Fruit fly (Drosophila melanogaster) whole organism, embryonic: Measurements from ENCODE around the gene spidey.

ENCODE experiments used
- BtbVII ChIP-seq: fragments of 200-800 bp; sonication (Bioruptor generic); optimal IDR thresholded peaks from 3 replicates; lab custom pipeline; 2017; ENCODE audit warnings: missing biosample characterization, mild to moderate bottlenecking, missing genetic modification characterization
- CG10979 ChIP-seq: fragments of 200-800 bp; sonication (Bioruptor generic); optimal IDR thresholded peaks from 2 replicates; lab custom pipeline; 2018; ENCODE audit warnings: missing biosample characterization, mild to moderate bottlenecking, missing genetic modification characterization, moderate library complexity
- CG11085 ChIP-seq: fragments of 200-800 bp; sonication (Bioruptor generic); IDR thresholded peaks from 2 replicates; pipeline ENCODE4 v1.3.6; 2022; ENCODE audit warnings: missing biosample characterization, missing genetic modification characterization
- CG11696 ChIP-seq: fragments of 200-800 bp; sonication (Bioruptor generic); IDR thresholded peaks from 2 replicates; pipeline ENCODE4 v1.3.6; 2022; ENCODE audit warnings: missing biosample characterization, missing genetic modification characterization
- CG12236 ChIP-seq: fragments of 200-800 bp; sonication (Bioruptor generic); optimal IDR thresholded peaks from 2 replicates; lab custom pipeline; 2016; ENCODE audit warnings: missing biosample characterization, missing genetic modification characterization
- CG13424 ChIP-seq: fragments of 200-800 bp; sonication (Bioruptor generic); optimal IDR thresholded peaks from 2 replicates; lab custom pipeline; 2019; ENCODE audit warnings: missing biosample characterization, mild to moderate bottlenecking, missing genetic modification characterization, moderate library complexity
- CG14050 ChIP-seq: fragments of 200-800 bp; sonication (Bioruptor generic); IDR thresholded peaks from 3 replicates; pipeline ENCODE4 v1.3.6; 2022; ENCODE audit warnings: missing biosample characterization, missing genetic modification characterization
- CG14441 ChIP-seq: fragments of 200-800 bp; sonication (Bioruptor generic); IDR thresholded peaks from 2 replicates; pipeline ENCODE4 v1.3.6; 2022; ENCODE audit warnings: missing biosample characterization, missing genetic modification characterization
- CG16779 ChIP-seq: fragments of 200-800 bp; sonication (Bioruptor generic); IDR thresholded peaks from 2 replicates; pipeline ENCODE4 v1.3.6; 2022; ENCODE audit warnings: missing biosample characterization, missing genetic modification characterization
- CG18011 ChIP-seq: fragments of 200-800 bp; sonication (Bioruptor generic); optimal IDR thresholded peaks from 2 replicates; lab custom pipeline; 2017; ENCODE audit warnings: missing biosample characterization, missing genetic modification characterization, mild to moderate bottlenecking, moderate library complexity, missing genotype
- CG18619 ChIP-seq: fragments of 200-800 bp; sonication (Bioruptor generic); optimal IDR thresholded peaks from 3 replicates; lab custom pipeline; 2017; ENCODE audit warnings: missing biosample characterization, mild to moderate bottlenecking, missing genetic modification characterization
- CG2199 ChIP-seq: fragments of 200-800 bp; sonication (Bioruptor generic); IDR thresholded peaks from 3 replicates; pipeline ENCODE4 v1.3.6; 2022; ENCODE audit warnings: missing biosample characterization, missing genetic modification characterization
- CG31388 ChIP-seq: fragments of 200-800 bp; sonication (Bioruptor generic); optimal IDR thresholded peaks from 2 replicates; lab custom pipeline; 2016; ENCODE audit warnings: missing biosample characterization, missing genetic modification characterization
- CG3163 ChIP-seq: fragments of 200-800 bp; sonication (Bioruptor generic); optimal IDR thresholded peaks from 3 replicates; lab custom pipeline; 2016; ENCODE audit warnings: missing biosample characterization, missing genetic modification characterization
- CG34376 ChIP-seq: fragments of 200-800 bp; sonication (Bioruptor generic); optimal IDR thresholded peaks from 2 replicates; lab custom pipeline; 2018; ENCODE audit warnings: missing biosample characterization, mild to moderate bottlenecking, missing genetic modification characterization
- CG3838 ChIP-seq: fragments of 200-800 bp; sonication (Bioruptor generic); optimal IDR thresholded peaks from 3 replicates; lab custom pipeline; 2016; ENCODE audit warnings: missing biosample characterization, missing genetic modification characterization
- CG5180 ChIP-seq: fragments of 200-800 bp; sonication (Bioruptor generic); optimal IDR thresholded peaks from 3 replicates; lab custom pipeline; 2017; ENCODE audit warnings: missing biosample characterization, missing genetic modification characterization, mild to moderate bottlenecking, moderate library complexity, missing genetic modification reagents
- CG5953 ChIP-seq: fragments of 200-800 bp; sonication (Bioruptor generic); IDR thresholded peaks from 2 replicates; pipeline ENCODE4 v1.3.6; 2022; ENCODE audit warnings: missing biosample characterization, missing genetic modification characterization
- CG6683 ChIP-seq: fragments of 200-800 bp; sonication (Bioruptor generic); optimal IDR thresholded peaks from 2 replicates; lab custom pipeline; 2017; ENCODE audit warnings: missing biosample characterization, mild to moderate bottlenecking, missing genetic modification characterization, missing genetic modification reagents
- CG7987 ChIP-seq: fragments of 200-800 bp; sonication (Bioruptor generic); optimal IDR thresholded peaks from 2 replicates; lab custom pipeline; 2018; ENCODE audit warnings: missing biosample characterization, mild to moderate bottlenecking, missing genetic modification characterization, moderate library complexity
- CG8290 ChIP-seq, 3 experiments: fragments of 200-800 bp; sonication (Bioruptor generic); optimal IDR thresholded peaks; 2 replicates each; lab custom pipeline; 2016 to 2019; ENCODE audit warnings: missing biosample characterization in 3 of 3, missing genetic modification characterization in 3 of 3, mild to moderate bottlenecking in 2 of 3, moderate library complexity in 1 of 3
- CTCF ChIP-seq: fragments of 200-800 bp; sonication (Bioruptor generic); optimal IDR thresholded peaks from 2 replicates; lab custom pipeline; 2017; ENCODE audit warnings: missing biosample characterization, mild to moderate bottlenecking, missing genetic modification characterization, moderate library complexity
- Dll ChIP-seq: fragments of 200-800 bp; sonication (Bioruptor generic); IDR thresholded peaks from 4 replicates; pipeline ENCODE4 v1.3.6; 2022; ENCODE audit warnings: missing biosample characterization, missing genetic modification characterization; ENCODE audit not compliant: partially characterized antibody
- Eip74EF ChIP-seq, 2 experiments: fragments of 200-800 bp in 1 of 2; fragments of >200 bp in 1 of 2; sonication (Bioruptor generic) in 1 of 2; optimal IDR thresholded peaks; 2 replicates each; lab custom pipeline; 2017 to 2019; ENCODE audit warnings: missing biosample characterization in 2 of 2, missing genetic modification characterization in 2 of 2, mild to moderate bottlenecking in 1 of 2, moderate library complexity in 1 of 2
- Hmr ChIP-seq: fragments of 200-800 bp; sonication (Bioruptor generic); optimal IDR thresholded peaks from 3 replicates; lab custom pipeline; 2017; ENCODE audit warnings: mild to moderate bottlenecking, missing biosample characterization, missing genetic modification reagents, missing genetic modification characterization
- Ravus ChIP-seq: fragments of 200-800 bp; sonication (Bioruptor generic); IDR thresholded peaks from 2 replicates; pipeline ENCODE4 v1.3.6; 2022; ENCODE audit warnings: missing biosample characterization, missing genetic modification characterization
- Sox100B ChIP-seq: fragments of 200-800 bp; sonication (Bioruptor generic); optimal IDR thresholded peaks from 3 replicates; lab custom pipeline; 2018; ENCODE audit warnings: missing biosample characterization, mild to moderate bottlenecking, missing genetic modification characterization
- Sry-δ ChIP-seq: fragments of 200-800 bp; sonication (Bioruptor generic); optimal IDR thresholded peaks from 2 replicates; lab custom pipeline; 2016; ENCODE audit warnings: missing biosample characterization, missing genetic modification characterization
- bab2 ChIP-seq: fragments of 200-800 bp; sonication (Bioruptor generic); optimal IDR thresholded peaks from 2 replicates; lab custom pipeline; 2016; ENCODE audit warnings: missing biosample characterization, missing genetic modification characterization
- br ChIP-seq: fragments of >200 bp; optimal IDR thresholded peaks from 2 replicates; lab custom pipeline; 2017
- btn ChIP-seq: fragments of 200-800 bp; sonication (Bioruptor generic); optimal IDR thresholded peaks from 2 replicates; lab custom pipeline; 2016; ENCODE audit warnings: missing biosample characterization, missing genetic modification characterization
- cad ChIP-seq: fragments of >200 bp; optimal IDR thresholded peaks from 2 replicates; lab custom pipeline; 2017; ENCODE audit warnings: missing biosample characterization, missing genetic modification characterization
- da ChIP-seq: fragments of 200-800 bp; sonication (Bioruptor generic); optimal IDR thresholded peaks from 2 replicates; lab custom pipeline; 2016; ENCODE audit warnings: missing biosample characterization, missing genetic modification characterization
- danr ChIP-seq: fragments of 200-800 bp; sonication (Bioruptor generic); IDR thresholded peaks from 2 replicates; pipeline ENCODE4 v1.3.6; 2022; ENCODE audit warnings: missing biosample characterization, missing genetic modification characterization
- dimm ChIP-seq: fragments of 200-800 bp; sonication (Bioruptor generic); IDR thresholded peaks from 2 replicates; pipeline ENCODE4 v1.3.6; 2022; ENCODE audit warnings: missing biosample characterization, missing genetic modification characterization
- dpn ChIP-seq, 2 experiments: fragments of 200-800 bp; sonication (Bioruptor generic); optimal IDR thresholded peaks; 3 replicates each; lab custom pipeline; 2016; ENCODE audit warnings: missing biosample characterization in 2 of 2, missing genetic modification characterization in 2 of 2
- eve ChIP-seq, 2 experiments: fragments of >200 bp; optimal IDR thresholded peaks; 2 replicates each; lab custom pipeline; 2017; ENCODE audit warnings: missing biosample characterization in 2 of 2, missing genetic modification characterization in 2 of 2
- ewg ChIP-seq: fragments of 200-800 bp; sonication (Bioruptor generic); optimal IDR thresholded peaks from 3 replicates; lab custom pipeline; 2017; ENCODE audit warnings: mild to moderate bottlenecking, missing biosample characterization, missing genetic modification reagents, missing genetic modification characterization
- ftz-f1 ChIP-seq: fragments of 200-800 bp; sonication (Bioruptor generic); optimal IDR thresholded peaks from 2 replicates; lab custom pipeline; 2016; ENCODE audit warnings: missing biosample characterization, missing genetic modification characterization
- hb ChIP-seq: fragments of 200-800 bp; sonication (Bioruptor generic); IDR thresholded peaks from 3 replicates; pipeline ENCODE4 v1.3.6; 2022; ENCODE audit warnings: missing biosample characterization, missing genetic modification characterization; ENCODE audit not compliant: partially characterized antibody
- prd ChIP-seq, 3 experiments: fragments of >200 bp in 2 of 3; fragments of 200-800 bp in 1 of 3; sonication (Bioruptor generic) in 1 of 3; optimal IDR thresholded peaks in 2 of 3; IDR thresholded peaks in 1 of 3; 2 replicates in 2 of 3; 3 replicates in 1 of 3; pipeline versions ENCODE4 v1.3.6 to Lab custom; 2017 to 2022; ENCODE audit warnings: missing biosample characterization in 1 of 3, missing genetic modification characterization in 1 of 3
- shn ChIP-seq: fragments of 200-800 bp; sonication (Bioruptor generic); optimal IDR thresholded peaks from 3 replicates; lab custom pipeline; 2016; ENCODE audit warnings: missing biosample characterization, missing genetic modification characterization
- slou ChIP-seq: fragments of 200-800 bp; sonication (Bioruptor generic); optimal IDR thresholded peaks from 3 replicates; lab custom pipeline; 2016; ENCODE audit warnings: missing biosample characterization, missing genetic modification characterization
- sob ChIP-seq: fragments of 200-800 bp; sonication (Bioruptor generic); IDR thresholded peaks from 2 replicates; pipeline ENCODE4 v1.3.6; 2022; ENCODE audit warnings: missing biosample characterization, missing genetic modification characterization
- tio ChIP-seq: fragments of 200-800 bp; sonication (Bioruptor generic); optimal IDR thresholded peaks from 2 replicates; lab custom pipeline; 2017; ENCODE audit warnings: missing biosample characterization, missing genetic modification characterization, inconsistent platforms
- tll ChIP-seq, 2 experiments: fragments of 200-800 bp in 1 of 2; fragments of >200 bp in 1 of 2; sonication (Bioruptor generic) in 1 of 2; optimal IDR thresholded peaks; 2 replicates each; lab custom pipeline; 2017 to 2019; ENCODE audit warnings: missing biosample characterization in 2 of 2, missing genetic modification characterization in 2 of 2, mild to moderate bottlenecking in 1 of 2, moderate library complexity in 1 of 2
- trem ChIP-seq: fragments of 200-800 bp; optimal IDR thresholded peaks from 3 replicates; lab custom pipeline; 2019; ENCODE audit warnings: missing biosample characterization, mild to moderate bottlenecking, missing genetic modification characterization, moderate library complexity
- wor ChIP-seq: fragments of 200-800 bp; sonication (Bioruptor generic); IDR thresholded peaks from 2 replicates; pipeline ENCODE4 v1.3.6; 2022; ENCODE audit warnings: missing biosample characterization, missing genetic modification characterization
- zf30C ChIP-seq: fragments of 200-800 bp; sonication (Bioruptor generic); optimal IDR thresholded peaks from 3 replicates; lab custom pipeline; 2018; ENCODE audit warnings: missing biosample characterization, mild to moderate bottlenecking, missing genetic modification characterization

Gene spidey

DNA sequence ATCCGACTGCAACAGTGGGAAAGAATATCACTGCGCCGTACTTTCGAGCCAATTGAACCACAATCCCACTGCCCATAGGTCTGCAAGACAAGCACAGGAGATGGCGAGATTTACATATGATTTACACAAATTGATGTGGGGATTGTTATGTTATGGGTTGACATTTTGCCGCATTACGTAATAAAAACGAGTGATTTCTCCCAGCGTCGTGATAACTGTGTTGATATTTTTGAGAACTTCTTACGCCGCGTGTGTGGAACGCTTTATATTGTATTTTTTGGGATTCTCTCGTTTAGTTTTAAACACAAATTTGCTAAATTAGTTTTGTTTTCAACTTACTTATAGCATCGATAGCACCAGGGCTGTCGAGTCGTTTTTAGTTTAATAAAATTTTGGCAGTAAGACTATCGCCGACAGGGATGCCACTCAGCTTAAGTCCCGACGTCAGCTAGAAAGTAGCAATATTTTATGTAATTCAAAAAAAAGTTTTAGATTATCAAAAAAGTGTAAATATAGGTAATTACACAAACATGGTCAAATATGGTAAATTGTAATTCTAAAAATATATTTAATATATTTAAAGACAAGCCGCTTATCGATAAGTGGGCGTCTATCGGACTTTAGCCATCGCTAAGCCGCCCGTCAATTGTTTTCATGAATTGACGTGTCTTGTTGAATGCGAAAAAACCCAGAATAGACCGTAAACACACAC, 15.2 kb upstream of the spidey start, which contains the start of the genes CG45089, ND-MNLL and p115 (continued):
- TF ChIP-seq ewg (GFP tag; lab: Kevin White, UChicago): peak; percentile 3
- TF ChIP-seq hb (GFP tag; lab: Robert Waterston, UW): peak; percentile 35; the same call in 1 of the 3 replicates
- peak; percentile 29 for TF ChIP-seq CG18011 (GFP tag; lab: Kevin White, UChicago)
- TF ChIP-seq BtbVII (GFP tag; lab: Kevin White, UChicago): no peak
- no peak for TF ChIP-seq ftz-f1 (GFP tag; lab: Kevin White, UChicago)
- TF ChIP-seq CG2199: no peak
- no peak for TF ChIP-seq CTCF
- TF ChIP-seq prd (optimal IDR thresholded peaks at IDR 0.05; lab: Kevin White, UChicago): no peak
- TF ChIP-seq prd (GFP tag; IDR thresholded peaks at IDR 0.05; lab: Robert Waterston, UW): peak; percentile 65
- TF ChIP-seq CG34376 (GFP tag; lab: Kevin White, UChicago): no peak
- TF ChIP-seq CG8290 (GFP tag; optimal IDR thresholded peaks at IDR 0.05; lab: Kevin White, UChicago): peak; percentile 70
- no peak for TF ChIP-seq CG8290 (tag; optimal IDR thresholded peaks at IDR 0.05; lab: Kevin White, UChicago)
- no peak for TF ChIP-seq CG7987
- peak; percentile 40 for TF ChIP-seq Hmr
- no peak for TF ChIP-seq CG3163 (GFP tag; lab: Kevin White, UChicago)
- peak; percentile 6 for TF ChIP-seq CG31388
- TF ChIP-seq Sry-δ: peak; percentile 78
- no peak for TF ChIP-seq CG5180 (GFP tag; lab: Kevin White, UChicago)
- TF ChIP-seq CG5953 (GFP tag; lab: Robert Waterston, UW): no peak
- no peak for TF ChIP-seq eve (GFP tag; optimal IDR thresholded peaks at IDR 0.05; lab: Kevin White, UChicago)
- peak; percentile 50 for TF ChIP-seq CG10979 (tag; lab: Kevin White, UChicago)
- no peak for TF ChIP-seq zf30C (GFP tag; lab: Kevin White, UChicago)
- TF ChIP-seq CG13424: peak; percentile 72
- TF ChIP-seq wor (GFP tag; lab: Robert Waterston, UW): no peak
- TF ChIP-seq bab2 (GFP tag; lab: Kevin White, UChicago): peak; percentile 24
- no peak for TF ChIP-seq btn (GFP tag; lab: Kevin White, UChicago)
- TF ChIP-seq tll (GFP tag; optimal IDR thresholded peaks at IDR 0.05; lab: Kevin White, UChicago): no peak
- peak in 1 of 2 experiments; percentile 23 for TF ChIP-seq Eip74EF (GFP tag; optimal IDR thresholded peaks at IDR 0.05; lab: Kevin White, UChicago)
- no peak for TF ChIP-seq cad (GFP tag; lab: Kevin White, UChicago)
- TF ChIP-seq CG16779 (GFP tag; lab: Robert Waterston, UW): no peak
- peak; percentile 0 for TF ChIP-seq CG6683 (GFP tag; lab: Kevin White, UChicago)
- TF ChIP-seq CG14050: no peak
- no peak for TF ChIP-seq dimm (GFP tag; lab: Robert Waterston, UW)
- no peak; the same call in 1 of the 2 replicates for TF ChIP-seq Ravus (GFP tag; lab: Robert Waterston, UW)
- TF ChIP-seq Sox100B (GFP tag; lab: Kevin White, UChicago): peak; percentile 45
- no peak for TF ChIP-seq danr (GFP tag; lab: Robert Waterston, UW)
- peak; percentile 73 for TF ChIP-seq sob (GFP tag; lab: Robert Waterston, UW)
- peak; percentile 15; the same call in 1 of the 2 replicates for TF ChIP-seq CG14441
- TF ChIP-seq shn (GFP tag; lab: Kevin White, UChicago): peak; percentile 14
- no peak for TF ChIP-seq br (lab: Kevin White, UChicago)
- no peak for TF ChIP-seq CG11696 (GFP tag; lab: Robert Waterston, UW)
- TF ChIP-seq CG18619 (GFP tag; lab: Kevin White, UChicago): peak; percentile 17
- TF ChIP-seq dpn (GFP tag; optimal IDR thresholded peaks at IDR 0.05; lab: Kevin White, UChicago): peak; percentile 11 to 68
- TF ChIP-seq CG3838 (GFP tag; lab: Kevin White, UChicago): no peak
- no peak for TF ChIP-seq CG12236 (GFP tag; lab: Kevin White, UChicago)
- TF ChIP-seq Dll (GFP tag; lab: Robert Waterston, UW): peak; percentile 83
- peak; percentile 87 for TF ChIP-seq trem (tag; lab: Kevin White, UChicago)
- peak; percentile 26 for TF ChIP-seq slou (GFP tag; lab: Kevin White, UChicago)
- peak; percentile 19 for TF ChIP-seq tio (GFP tag; lab: Kevin White, UChicago)
- no peak for TF ChIP-seq da (GFP tag; lab: Kevin White, UChicago)
- TF ChIP-seq CG11085: 0 out of 2 replicates have a peak, but pooled peaks have one; percentile 11
